Fruit fly (Drosophila melanogaster) whole organism, pupa: ENCODE results near the gene ast.

ENCODE experiments used
- CG10348 ChIP-seq: fragments of 200-800 bp; sonication (Bioruptor generic); IDR thresholded peaks from 2 replicates; pipeline ENCODE4 v1.3.6; 2022; ENCODE audit warnings: missing biosample characterization, missing genetic modification characterization
- CG12605 ChIP-seq: fragments of 200-800 bp; sonication (Bioruptor generic); IDR thresholded peaks from 2 replicates; pipeline ENCODE4 v1.3.6; 2022; ENCODE audit warnings: missing biosample characterization, missing genetic modification characterization
- CG15710 ChIP-seq: fragments of 200-800 bp; sonication (Bioruptor generic); optimal IDR thresholded peaks from 2 replicates; lab custom pipeline; 2018; ENCODE audit warnings: missing biosample characterization, mild to moderate bottlenecking, missing genetic modification characterization, moderate library complexity
- CG34367 ChIP-seq: fragments of 200-800 bp; sonication (Bioruptor generic); optimal IDR thresholded peaks from 2 replicates; lab custom pipeline; 2018; ENCODE audit warnings: missing biosample characterization, mild to moderate bottlenecking, missing genetic modification characterization
- CG8301 ChIP-seq: fragments of 200-800 bp; sonication (Bioruptor generic); optimal IDR thresholded peaks from 2 replicates; lab custom pipeline; 2018; ENCODE audit warnings: missing biosample characterization, mild to moderate bottlenecking, missing genetic modification characterization
- CG9948 ChIP-seq: fragments of 200-800 bp; sonication (Bioruptor generic); optimal IDR thresholded peaks from 2 replicates; lab custom pipeline; 2018; ENCODE audit warnings: missing biosample characterization, mild to moderate bottlenecking, missing genetic modification characterization, moderate library complexity
- EcR ChIP-seq: fragments of 200-800 bp; sonication (Bioruptor generic); optimal IDR thresholded peaks from 3 replicates; lab custom pipeline; 2019; ENCODE audit warnings: missing biosample characterization, missing genetic modification characterization, mild to moderate bottlenecking, moderate library complexity, missing genetic modification reagents
- Ets98B ChIP-seq: fragments of 200-800 bp; sonication (Bioruptor generic); IDR thresholded peaks from 2 replicates; pipeline ENCODE4 v1.3.6; 2022; ENCODE audit warnings: missing biosample characterization, missing genetic modification characterization
- Pif1A ChIP-seq: fragments of 200-800 bp; sonication (Bioruptor generic); optimal IDR thresholded peaks from 3 replicates; lab custom pipeline; 2016; ENCODE audit warnings: missing biosample characterization, missing genetic modification characterization
- Pif1B ChIP-seq: fragments of 200-800 bp; sonication (Bioruptor generic); optimal IDR thresholded peaks from 3 replicates; lab custom pipeline; 2016; ENCODE audit warnings: missing biosample characterization, missing genetic modification characterization
- Snoo ChIP-seq: fragments of 200-800 bp; sonication (Bioruptor generic); optimal IDR thresholded peaks from 3 replicates; lab custom pipeline; 2017; ENCODE audit warnings: missing biosample characterization, mild to moderate bottlenecking, missing genetic modification characterization, inconsistent platforms
- fd96Ca ChIP-seq: fragments of 200-800 bp; sonication (Bioruptor generic); IDR thresholded peaks from 3 replicates; pipeline ENCODE4 v1.3.6; 2022; ENCODE audit warnings: missing biosample characterization, missing genetic modification characterization
- rn ChIP-seq: fragments of 200-800 bp; sonication (Bioruptor generic); IDR thresholded peaks from 2 replicates; pipeline ENCODE4 v1.3.6; 2022; ENCODE audit warnings: missing biosample characterization, missing genetic modification characterization

DNA sequence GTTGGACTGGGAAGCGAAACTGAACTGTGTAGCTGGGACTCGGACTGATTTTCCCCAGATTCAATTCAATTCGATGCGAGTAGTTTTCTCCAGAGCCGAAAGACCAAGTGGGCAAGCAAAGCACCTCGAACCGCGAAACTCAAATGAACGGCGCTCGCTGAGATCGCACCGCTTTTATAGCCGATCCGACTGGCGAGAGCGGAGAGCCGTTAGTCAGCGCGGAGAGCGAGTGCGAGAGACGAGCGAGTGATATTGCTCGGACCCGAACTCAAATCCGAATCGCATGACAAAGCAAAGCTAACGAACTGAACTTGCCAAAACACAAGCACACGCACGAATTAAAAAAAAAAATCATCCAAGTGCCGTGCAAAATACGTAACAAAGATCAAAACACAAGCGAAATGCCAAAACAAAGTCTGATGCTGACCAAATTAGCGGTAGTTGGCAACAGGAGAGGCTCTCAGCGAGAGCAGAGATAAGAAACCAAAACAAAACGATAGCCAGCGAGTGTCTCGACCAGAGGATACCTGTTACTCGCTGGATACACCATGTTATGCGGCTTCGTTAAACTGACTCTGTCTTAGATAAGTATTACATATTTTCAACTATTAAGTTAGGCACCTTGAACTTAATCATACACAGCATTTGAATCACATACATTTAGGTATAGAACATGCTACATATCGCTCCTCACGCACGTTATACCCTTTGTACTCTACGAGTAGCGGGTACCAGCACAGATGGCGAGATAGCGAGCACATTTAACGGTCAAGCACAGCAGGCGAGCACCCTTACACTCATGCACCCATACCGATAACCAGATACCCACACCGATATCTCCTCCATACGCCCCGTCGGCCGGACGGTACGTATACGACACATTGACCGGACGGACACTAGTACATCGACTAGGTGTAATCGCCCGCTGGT, 41.4 kb downstream of the ast start:
- peak; percentile 41 for TF ChIP-seq CG34367 (tag; lab: Kevin White, UChicago)
- peak; percentile 46 for TF ChIP-seq CG9948 (tag; lab: Kevin White, UChicago)
- peak; percentile 45; the same call in 1 of the 2 replicates for TF ChIP-seq CG10348 (GFP tag; lab: Robert Waterston, UW)
- peak; percentile 58 for TF ChIP-seq Ets98B (GFP tag; lab: Robert Waterston, UW)
- TF ChIP-seq EcR (GFP tag; lab: Kevin White, UChicago) = peak; percentile 78
- peak; percentile 73 for TF ChIP-seq Snoo (tag; lab: Kevin White, UChicago)
- TF ChIP-seq CG15710 = peak; percentile 62
- TF ChIP-seq fd96Ca = peak; percentile 88
- TF ChIP-seq Pif1B = peak; percentile 70
- peak; percentile 74 for TF ChIP-seq CG8301 (tag; lab: Kevin White, UChicago)
- TF ChIP-seq Pif1A (GFP tag; lab: Kevin White, UChicago) = peak; percentile 59
- peak; percentile 73 for TF ChIP-seq CG12605 (GFP tag; lab: Robert Waterston, UW)
- peak; percentile 57 for TF ChIP-seq rn
